Worm (Caenorhabditis elegans) whole organism, early embryonic: ENCODE data around the gene C55A1.4.

Experiments
- B0310.2 ChIP-seq: sonication (generic microtip); optimal IDR thresholded peaks from 2 replicates; lab custom pipeline; 2016; ENCODE audit warnings: mild to moderate bottlenecking, missing genetic modification characterization, missing compliant biosample characterization
- aly-1 ChIP-seq: sonication (generic microtip); optimal IDR thresholded peaks from 2 replicates; lab custom pipeline; 2016; ENCODE audit warnings: missing genetic modification characterization, missing compliant biosample characterization
- ama-1 ChIP-seq: fragments of 150-350 bp; optimal IDR thresholded peaks from 2 replicates; lab custom pipeline; 2014
- ceh-13 ChIP-seq: fragments of 200-800 bp; sonication (Bioruptor generic); optimal IDR thresholded peaks from 2 replicates; lab custom pipeline; 2018; ENCODE audit warnings: mild to moderate bottlenecking, missing genetic modification characterization, missing compliant biosample characterization
- ets-7 ChIP-seq: sonication (generic microtip); optimal IDR thresholded peaks from 2 replicates; lab custom pipeline; 2016; ENCODE audit warnings: missing genotype, missing genetic modification characterization, missing compliant biosample characterization
- hmbx-1 ChIP-seq: sonication (generic microtip); optimal IDR thresholded peaks from 2 replicates; lab custom pipeline; 2016; ENCODE audit warnings: mild to moderate bottlenecking, missing genetic modification characterization, missing compliant biosample characterization
- hnd-1 ChIP-seq: sonication (generic microtip); optimal IDR thresholded peaks from 2 replicates; lab custom pipeline; 2016; ENCODE audit warnings: missing genetic modification characterization, missing compliant biosample characterization
- pes-1 ChIP-seq: fragments of 200-800 bp; sonication (Bioruptor generic); IDR thresholded peaks from 2 replicates; pipeline ENCODE4 v1.3.6; 2022; ENCODE audit warnings: missing genetic modification reagents, missing genetic modification characterization, missing compliant biosample characterization
- scrt-1 ChIP-seq: fragments of 200-800 bp; sonication (Bioruptor generic); IDR thresholded peaks from 2 replicates; pipeline ENCODE4 v1.3.6; 2022; ENCODE audit warnings: missing genetic modification characterization, missing compliant biosample characterization
- sea-1 ChIP-seq: fragments of 200-800 bp; sonication (Bioruptor generic); conservative IDR thresholded peaks from 2 replicates; pipeline ENCODE4 v1.3.6; 2022; ENCODE audit warnings: missing genetic modification characterization, missing compliant biosample characterization
- tbx-11 ChIP-seq: fragments of 200-800 bp; sonication (Bioruptor generic); IDR thresholded peaks from 2 replicates; pipeline ENCODE4 v1.3.6; 2022; ENCODE audit warnings: missing genetic modification characterization, missing compliant biosample characterization
- tbx-37 ChIP-seq: fragments of 200-800 bp; sonication (Bioruptor generic); conservative IDR thresholded peaks from 2 replicates; pipeline ENCODE4 v1.3.6; 2022; ENCODE audit warnings: missing genetic modification reagents, missing genetic modification characterization, missing compliant biosample characterization

DNA sequence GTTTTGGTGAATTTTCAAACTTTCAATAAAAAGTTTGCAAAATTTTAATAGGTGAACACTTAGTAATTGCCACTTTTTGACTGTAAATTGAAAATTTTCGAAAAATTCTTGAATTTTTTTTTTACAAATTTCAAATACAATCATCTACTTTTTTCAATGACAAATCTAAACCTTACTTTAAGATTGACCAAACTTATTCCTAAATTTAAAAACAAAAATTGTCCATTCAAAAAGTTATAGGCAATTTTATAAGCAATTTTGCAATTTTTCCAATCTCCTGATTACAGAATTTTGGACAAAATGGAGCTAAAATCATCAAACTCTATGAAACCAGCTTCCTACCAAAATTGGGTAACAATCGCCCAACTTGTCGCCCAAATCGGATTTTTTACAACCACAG is 1.5 kb upstream of the C55A1.4 start, which contains the start of gene str-23:
- TF ChIP-seq ama-1 (lab: Kevin White, UChicago) (no peak), tbx-11 (no peak), ets-7 (tag; lab: Kevin White, UChicago) (no peak), hnd-1 (tag; lab: Kevin White, UChicago) (no peak), aly-1 (tag; lab: Kevin White, UChicago) (no peak), B0310.2 (no peak), tbx-37 (GFP tag; lab: Robert Waterston, UW) (no peak), pes-1 (no peak), scrt-1 (GFP tag; lab: Robert Waterston, UW) (no peak), hmbx-1 (tag; lab: Kevin White, UChicago) (no peak), sea-1 (GFP tag; lab: Robert Waterston, UW) (no peak), ceh-13 (GFP tag; lab: Kevin White, UChicago) (no peak)
